Worm (Caenorhabditis elegans): ENCODE measurements around the gene bath-45.

- TF ChIP-seq ztf-23 (GFP tag; IDR thresholded peaks at IDR 0.05) (no peak), med-1 (GFP tag; optimal IDR thresholded peaks at IDR 0.05; ENCODE audit: insufficient read depth) (no peak), klf-2 (GFP tag; conservative IDR thresholded peaks at IDR 0.05) (no peak), flt-1 (GFP tag; IDR thresholded peaks at IDR 0.05) (no peak), T22C8.4 (GFP tag; IDR thresholded peaks at IDR 0.05) (no peak)
These were observed 46.4 kb upstream of the bath-45 start for ce11 chrII:13076301-13076916.
